Worm (Caenorhabditis elegans) whole organism, young adult: ENCODE data around the gene old-1.

Experiments used
- aptf-3 ChIP-seq: fragments of 200-800 bp; sonication (Bioruptor generic); IDR thresholded peaks from 2 replicates; pipeline ENCODE4 v1.3.6; 2022; ENCODE audit warnings: missing genetic modification characterization, missing compliant biosample characterization
- cebp-2 ChIP-seq: fragments of 200-800 bp; sonication (Bioruptor generic); IDR thresholded peaks from 2 replicates; pipeline ENCODE4 v1.3.6; 2022; ENCODE audit warnings: missing genetic modification characterization, missing compliant biosample characterization
- him-1 ChIP-seq: sonication (generic microtip); optimal IDR thresholded peaks from 2 replicates; lab custom pipeline; 2016; ENCODE audit warnings: missing genotype, missing genetic modification reagents, missing genetic modification characterization, missing compliant biosample characterization
- hlh-26 ChIP-seq: fragments of 200-800 bp; sonication (Bioruptor generic); conservative IDR thresholded peaks from 2 replicates; pipeline ENCODE4 v1.3.6; 2022; ENCODE audit warnings: missing genetic modification reagents, missing genetic modification characterization, missing compliant biosample characterization
- lsy-27 ChIP-seq: sonication (generic microtip); optimal IDR thresholded peaks from 2 replicates; lab custom pipeline; 2017; ENCODE audit warnings: missing genetic modification characterization, mild to moderate bottlenecking, missing compliant biosample characterization, antibody characterized with exemption, missing genotype, borderline replicate concordance; ENCODE audit not compliant: insufficient read depth
- nfya-2 ChIP-seq: fragments of 200-800 bp; sonication (Bioruptor generic); IDR thresholded peaks from 2 replicates; pipeline ENCODE4 v1.3.6; 2022; ENCODE audit warnings: missing genetic modification reagents, missing genetic modification characterization, missing compliant biosample characterization
- nhr-179 ChIP-seq: sonication (generic microtip); optimal IDR thresholded peaks from 2 replicates; lab custom pipeline; 2016; ENCODE audit warnings: mild to moderate bottlenecking, missing genetic modification characterization, missing compliant biosample characterization
- snpc-4 ChIP-seq, 5 experiments: fragments of 150-350 bp in 1 of 5; sonication (generic microtip) in 4 of 5; optimal IDR thresholded peaks; 2 replicates each; lab custom pipeline; 2014 to 2018; ENCODE audit warnings: missing genetic modification characterization in 5 of 5, missing biosample characterization in 3 of 5, antibody characterized with exemption in 2 of 5, mild to moderate bottlenecking in 2 of 5, missing compliant biosample characterization in 2 of 5, missing genotype in 2 of 5, moderate library complexity in 2 of 5, missing genetic modification reagents in 1 of 5
- unc-62 ChIP-seq: fragments of 150-350 bp; optimal IDR thresholded peaks from 2 replicates; lab custom pipeline; 2014; ENCODE audit warnings: missing biosample characterization, missing genetic modification reagents, missing genetic modification characterization
- ztf-6 ChIP-seq: fragments of 200-800 bp; sonication (Bioruptor generic); IDR thresholded peaks from 2 replicates; pipeline ENCODE4 v1.3.6; 2022; ENCODE audit warnings: missing genetic modification reagents, missing genetic modification characterization, missing compliant biosample characterization

- TF ChIP-seq him-1 (no peak), ztf-6 (no peak), lsy-27 (no peak), cebp-2 (GFP tag; lab: Robert Waterston, UW) (no peak), nhr-179 (no peak), unc-62 (GFP tag; lab: Kevin White, UChicago) (no peak), snpc-4 (GFP tag; optimal IDR thresholded peaks at IDR 0.05; lab: Kevin White, UChicago) (no peak), snpc-4 (tag; optimal IDR thresholded peaks at IDR 0.05; lab: Kevin White, UChicago) (no peak), aptf-3 (GFP tag; lab: Robert Waterston, UW) (no peak), hlh-26 (GFP tag; lab: Robert Waterston, UW) (no peak), nfya-2 (GFP tag; lab: Robert Waterston, UW) (no peak)
Observed at ce11 chrII:9895173-9895572, 26.6 kb upstream of the old-1 start.
